Worm (Caenorhabditis elegans) whole organism, early embryonic: ENCODE data around the gene T15B7.8.

Experiments used
- B0310.2 ChIP-seq: sonication (generic microtip); optimal IDR thresholded peaks from 2 replicates; lab custom pipeline; 2016; ENCODE audit warnings: mild to moderate bottlenecking, missing genetic modification characterization, missing compliant biosample characterization
- aly-1 ChIP-seq: sonication (generic microtip); optimal IDR thresholded peaks from 2 replicates; lab custom pipeline; 2016; ENCODE audit warnings: missing genetic modification characterization, missing compliant biosample characterization
- ama-1 ChIP-seq: fragments of 150-350 bp; optimal IDR thresholded peaks from 2 replicates; lab custom pipeline; 2014
- ceh-13 ChIP-seq: fragments of 200-800 bp; sonication (Bioruptor generic); optimal IDR thresholded peaks from 2 replicates; lab custom pipeline; 2018; ENCODE audit warnings: mild to moderate bottlenecking, missing genetic modification characterization, missing compliant biosample characterization
- ets-7 ChIP-seq: sonication (generic microtip); optimal IDR thresholded peaks from 2 replicates; lab custom pipeline; 2016; ENCODE audit warnings: missing genotype, missing genetic modification characterization, missing compliant biosample characterization
- flt-1 ChIP-seq: fragments of 200-800 bp; sonication (Bioruptor generic); IDR thresholded peaks from 2 replicates; pipeline ENCODE4 v1.3.6; 2022; ENCODE audit warnings: missing genetic modification characterization, missing compliant biosample characterization
- hmg-4 ChIP-seq: fragments of 200-800 bp; sonication (Bioruptor generic); optimal IDR thresholded peaks from 2 replicates; lab custom pipeline; 2018; ENCODE audit warnings: mild to moderate bottlenecking, missing genetic modification characterization, missing compliant biosample characterization
- hnd-1 ChIP-seq: sonication (generic microtip); optimal IDR thresholded peaks from 2 replicates; lab custom pipeline; 2016; ENCODE audit warnings: missing genetic modification characterization, missing compliant biosample characterization

ce11 chrV:6792565-6792964 lies 29.0 kb upstream of the T15B7.8 start, which contains the start of gene gck-2:
- no peak for TF ChIP-seq ama-1 (lab: Kevin White, UChicago)
- TF ChIP-seq flt-1 (GFP tag; lab: Robert Waterston, UW), result no peak
- TF ChIP-seq aly-1 (tag; lab: Kevin White, UChicago), result no peak
- no peak for TF ChIP-seq B0310.2 (tag; lab: Kevin White, UChicago)
- no peak for TF ChIP-seq hnd-1
- no peak for TF ChIP-seq ceh-13 (GFP tag; lab: Kevin White, UChicago)
- no peak for TF ChIP-seq hmg-4 (GFP tag; lab: Kevin White, UChicago)
- TF ChIP-seq ets-7 (tag; lab: Kevin White, UChicago), result no peak
